Fruit fly (Drosophila melanogaster) whole organism, pupa: ENCODE data around the gene CG15414.

ENCODE experiments used
- CG10348 ChIP-seq: fragments of 200-800 bp; sonication (Bioruptor generic); IDR thresholded peaks from 2 replicates; pipeline ENCODE4 v1.3.6; 2022; ENCODE audit warnings: missing biosample characterization, missing genetic modification characterization
- CG12605 ChIP-seq: fragments of 200-800 bp; sonication (Bioruptor generic); IDR thresholded peaks from 2 replicates; pipeline ENCODE4 v1.3.6; 2022; ENCODE audit warnings: missing biosample characterization, missing genetic modification characterization
- CG13204 ChIP-seq: fragments of 200-800 bp; sonication (Bioruptor generic); optimal IDR thresholded peaks from 2 replicates; lab custom pipeline; 2018; ENCODE audit warnings: missing biosample characterization, mild to moderate bottlenecking, missing genetic modification characterization, moderate library complexity
- CG15710 ChIP-seq: fragments of 200-800 bp; sonication (Bioruptor generic); optimal IDR thresholded peaks from 2 replicates; lab custom pipeline; 2018; ENCODE audit warnings: missing biosample characterization, mild to moderate bottlenecking, missing genetic modification characterization, moderate library complexity
- CG17806 ChIP-seq: fragments of 200-800 bp; sonication (Bioruptor generic); optimal IDR thresholded peaks from 2 replicates; lab custom pipeline; 2018; ENCODE audit warnings: missing biosample characterization, mild to moderate bottlenecking, missing genetic modification characterization, moderate library complexity
- CG32121 ChIP-seq: fragments of 200-800 bp; sonication (Bioruptor generic); IDR thresholded peaks from 2 replicates; pipeline ENCODE4 v1.3.6; 2022; ENCODE audit warnings: missing biosample characterization, missing genetic modification characterization
- CG34367 ChIP-seq: fragments of 200-800 bp; sonication (Bioruptor generic); optimal IDR thresholded peaks from 2 replicates; lab custom pipeline; 2018; ENCODE audit warnings: missing biosample characterization, mild to moderate bottlenecking, missing genetic modification characterization
- CG4496 ChIP-seq: fragments of 200-800 bp; sonication (Bioruptor generic); IDR thresholded peaks from 3 replicates; pipeline ENCODE4 v1.3.6; 2022; ENCODE audit warnings: missing biosample characterization, missing genetic modification characterization
- CG8159 ChIP-seq: fragments of 200-800 bp; sonication (Bioruptor generic); optimal IDR thresholded peaks from 3 replicates; lab custom pipeline; 2018; ENCODE audit warnings: missing biosample characterization, mild to moderate bottlenecking, missing genetic modification characterization, moderate library complexity
- CG8301 ChIP-seq: fragments of 200-800 bp; sonication (Bioruptor generic); optimal IDR thresholded peaks from 2 replicates; lab custom pipeline; 2018; ENCODE audit warnings: missing biosample characterization, mild to moderate bottlenecking, missing genetic modification characterization
- CG9948 ChIP-seq: fragments of 200-800 bp; sonication (Bioruptor generic); optimal IDR thresholded peaks from 2 replicates; lab custom pipeline; 2018; ENCODE audit warnings: missing biosample characterization, mild to moderate bottlenecking, missing genetic modification characterization, moderate library complexity
- D1 ChIP-seq: fragments of 200-800 bp; sonication (Bioruptor generic); optimal IDR thresholded peaks from 2 replicates; lab custom pipeline; 2018; ENCODE audit warnings: missing biosample characterization, mild to moderate bottlenecking, missing genetic modification characterization, moderate library complexity
- EcR ChIP-seq: fragments of 200-800 bp; sonication (Bioruptor generic); optimal IDR thresholded peaks from 3 replicates; lab custom pipeline; 2019; ENCODE audit warnings: missing biosample characterization, missing genetic modification characterization, mild to moderate bottlenecking, moderate library complexity, missing genetic modification reagents
- Ets98B ChIP-seq: fragments of 200-800 bp; sonication (Bioruptor generic); IDR thresholded peaks from 2 replicates; pipeline ENCODE4 v1.3.6; 2022; ENCODE audit warnings: missing biosample characterization, missing genetic modification characterization
- Pif1A ChIP-seq: fragments of 200-800 bp; sonication (Bioruptor generic); optimal IDR thresholded peaks from 3 replicates; lab custom pipeline; 2016; ENCODE audit warnings: missing biosample characterization, missing genetic modification characterization
- Pif1B ChIP-seq: fragments of 200-800 bp; sonication (Bioruptor generic); optimal IDR thresholded peaks from 3 replicates; lab custom pipeline; 2016; ENCODE audit warnings: missing biosample characterization, missing genetic modification characterization
- Snoo ChIP-seq: fragments of 200-800 bp; sonication (Bioruptor generic); optimal IDR thresholded peaks from 3 replicates; lab custom pipeline; 2017; ENCODE audit warnings: missing biosample characterization, mild to moderate bottlenecking, missing genetic modification characterization, inconsistent platforms
- fd96Ca ChIP-seq: fragments of 200-800 bp; sonication (Bioruptor generic); IDR thresholded peaks from 3 replicates; pipeline ENCODE4 v1.3.6; 2022; ENCODE audit warnings: missing biosample characterization, missing genetic modification characterization
- gl ChIP-seq: fragments of 200-800 bp; sonication (Bioruptor generic); optimal IDR thresholded peaks from 2 replicates; lab custom pipeline; 2018; ENCODE audit warnings: missing biosample characterization, mild to moderate bottlenecking, missing genetic modification characterization
- rn ChIP-seq: fragments of 200-800 bp; sonication (Bioruptor generic); IDR thresholded peaks from 2 replicates; pipeline ENCODE4 v1.3.6; 2022; ENCODE audit warnings: missing biosample characterization, missing genetic modification characterization

CG15414 gene

DNA sequence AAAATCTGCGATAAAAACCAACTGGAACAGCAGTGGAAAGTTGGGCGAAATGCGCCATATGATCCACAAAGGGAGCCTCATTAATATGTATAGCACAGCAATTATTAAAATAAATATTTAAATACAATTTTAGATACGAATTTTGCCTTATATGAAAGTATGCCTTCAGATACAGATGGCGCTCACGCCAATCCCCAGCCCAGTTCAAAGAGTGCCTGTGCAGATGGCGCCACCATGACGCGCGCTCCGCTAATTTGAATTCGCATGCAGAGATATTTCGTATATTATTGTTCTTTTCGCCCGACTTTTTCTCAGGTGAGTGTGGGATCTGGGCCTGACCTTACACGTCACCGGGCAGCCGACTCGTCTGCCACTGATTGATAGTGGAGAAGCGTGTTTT is 18.6 kb downstream of the CG15414 start, which contains the start of gene Pgant4:
Gene Pgant4, plus strand, starts transcription at position 362 of the 400 bp plus-strand sequence.
- TF ChIP-seq CG8159 (no peak), rn (GFP tag; lab: Robert Waterston, UW) (0 out of 2 replicates have a peak, but pooled peaks have one; percentile 37), Snoo (tag; lab: Kevin White, UChicago) (peak; percentile 39), CG4496 (GFP tag; lab: Robert Waterston, UW) (0 out of 3 replicates have a peak, but pooled peaks have one; percentile 37), CG17806 (no peak)

DNA sequence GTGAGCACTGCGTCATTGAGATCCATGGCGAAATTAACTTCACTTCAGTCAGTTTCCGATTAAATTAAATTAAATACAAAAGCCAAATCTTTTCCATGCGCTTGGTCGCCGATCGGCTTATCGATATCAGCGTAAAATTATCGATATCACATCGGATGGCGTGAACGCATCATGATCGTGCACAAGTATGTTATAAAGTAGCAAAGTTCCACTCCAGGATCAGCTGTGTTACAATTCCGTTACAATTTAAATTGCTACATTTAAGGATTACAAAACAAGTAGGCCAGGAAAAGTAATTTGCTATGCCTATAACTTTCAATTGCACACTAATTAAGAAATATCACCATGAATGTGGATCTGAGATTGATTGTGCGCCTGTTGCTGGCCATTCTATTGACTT is 21.0 kb downstream of the CG15414 start, which contains the start of the genes Pif1 and CG31776:
Gene Pif1, minus strand, starts transcription at position 136 of the 400 bp plus-strand sequence.
Gene CG31776, plus strand, starts transcription at position 314 of the 400 bp plus-strand sequence.
- TF ChIP-seq gl (tag; lab: Kevin White, UChicago) (no peak), Pif1A (no peak), Pif1B (GFP tag; lab: Kevin White, UChicago) (no peak), CG34367 (no peak), CG4496 (GFP tag; lab: Robert Waterston, UW) (no peak), EcR (GFP tag; lab: Kevin White, UChicago) (no peak), CG10348 (no peak)

DNA sequence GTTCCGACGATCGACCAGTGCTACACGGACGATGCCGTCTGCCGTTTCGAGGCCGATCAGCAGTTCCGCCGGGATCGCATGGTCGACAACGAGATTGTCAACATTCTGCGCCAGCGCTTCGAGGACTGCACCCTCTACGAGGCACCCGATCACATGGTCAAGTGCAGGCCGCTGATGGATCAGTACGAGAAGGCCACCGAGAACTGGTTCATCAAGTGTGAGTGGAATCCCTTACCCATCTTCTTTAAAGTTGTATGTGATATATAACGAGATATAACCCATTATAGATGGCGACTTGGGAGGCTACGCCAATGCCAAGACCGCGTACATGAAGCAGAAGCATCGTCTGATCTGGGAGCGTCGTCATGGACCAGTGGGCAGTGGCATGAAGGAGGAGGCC is 24.0 kb downstream of the CG15414 start:
- TF ChIP-seq CG32121: no peak
- no peak for TF ChIP-seq gl (tag; lab: Kevin White, UChicago)
- no peak for TF ChIP-seq rn (GFP tag; lab: Robert Waterston, UW)
- TF ChIP-seq CG4496 (GFP tag; lab: Robert Waterston, UW): no peak
- no peak for TF ChIP-seq CG17806
- no peak for TF ChIP-seq CG8301 (tag; lab: Kevin White, UChicago)
- no peak for TF ChIP-seq CG9948
- no peak for TF ChIP-seq Snoo (tag; lab: Kevin White, UChicago)
- TF ChIP-seq CG13204 (GFP tag; lab: Kevin White, UChicago): no peak
- no peak for TF ChIP-seq D1
- TF ChIP-seq CG8159: no peak

DNA sequence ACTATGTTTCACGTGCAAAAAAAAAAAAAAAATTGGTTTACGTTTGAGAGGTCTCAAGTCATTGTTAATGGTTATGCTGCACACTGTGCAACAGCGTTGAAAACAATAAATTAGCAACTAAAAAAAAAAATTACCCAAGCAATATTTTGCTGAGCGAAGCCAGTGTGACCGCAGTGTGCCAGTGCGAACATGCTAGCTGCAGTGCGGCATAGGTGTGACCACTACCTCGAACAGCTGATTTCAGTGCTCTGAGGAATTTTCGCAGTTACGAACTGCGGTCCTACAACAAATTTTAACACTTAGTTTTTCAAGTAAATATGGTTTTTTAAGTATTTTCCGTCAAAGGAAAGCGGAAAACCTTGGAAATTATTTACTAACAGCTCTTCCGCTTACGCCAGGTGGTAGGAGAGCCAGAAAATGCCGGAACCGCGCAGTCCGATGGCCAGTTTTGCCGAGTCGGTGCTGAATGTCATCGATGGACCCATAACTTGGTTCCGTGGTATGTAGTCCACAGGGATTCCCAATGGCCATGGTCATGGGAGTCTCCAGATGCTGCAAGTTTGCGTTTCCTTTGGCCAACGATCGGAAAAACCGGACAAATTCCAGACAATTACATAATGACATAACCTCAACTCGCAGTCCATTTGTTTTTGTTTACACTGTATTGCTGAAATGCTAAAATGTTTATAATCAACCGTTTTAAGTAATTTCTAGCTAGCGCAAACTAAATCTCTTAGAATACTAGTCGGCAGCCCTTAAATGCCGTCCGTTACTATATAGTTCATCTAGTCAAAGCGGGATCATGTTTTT is 24.7 kb downstream of the CG15414 start, which contains the start of the genes msl-2 and ND-PDSW:
Gene msl-2, minus strand, starts transcription at position 195 of the 810 bp plus-strand sequence.
Gene ND-PDSW, plus strand, starts transcription at position 240 of the 810 bp plus-strand sequence.
- TF ChIP-seq CG8159 (no peak), Pif1B (GFP tag; lab: Kevin White, UChicago) (no peak), EcR (GFP tag; lab: Kevin White, UChicago) (no peak), CG12605 (GFP tag; lab: Robert Waterston, UW) (no peak), Pif1A (no peak), CG13204 (GFP tag; lab: Kevin White, UChicago) (no peak), CG8301 (tag; lab: Kevin White, UChicago) (no peak), CG4496 (GFP tag; lab: Robert Waterston, UW) (no peak), CG17806 (no peak), fd96Ca (no peak), Snoo (tag; lab: Kevin White, UChicago) (no peak), CG10348 (no peak), gl (tag; lab: Kevin White, UChicago) (no peak), CG9948 (no peak)

DNA sequence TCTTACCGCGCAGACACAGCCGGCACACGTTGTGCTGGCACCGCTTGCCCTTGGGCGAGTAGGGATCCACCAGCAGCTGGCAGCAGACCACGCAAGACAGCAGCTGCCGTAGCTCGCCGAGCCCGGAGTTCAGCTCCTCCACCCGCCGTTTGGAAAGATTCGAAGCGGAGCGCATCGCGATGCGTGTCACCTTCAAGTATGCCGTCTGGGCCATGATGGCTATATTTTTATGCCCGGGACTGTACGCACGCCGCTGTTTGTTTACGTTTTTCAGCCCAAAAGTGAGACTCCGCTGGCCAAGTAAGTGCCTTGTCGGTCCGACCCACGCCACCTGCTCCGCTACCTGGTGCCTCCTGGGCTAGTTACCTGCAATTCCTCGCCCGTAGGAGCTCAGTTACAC is 25.4 kb downstream of the CG15414 start:
- no peak for TF ChIP-seq EcR (GFP tag; lab: Kevin White, UChicago)
- TF ChIP-seq Snoo (tag; lab: Kevin White, UChicago): no peak
- TF ChIP-seq fd96Ca: peak; percentile 56; the same call in 1 of the 3 replicates
- TF ChIP-seq CG8301 (tag; lab: Kevin White, UChicago): no peak
- TF ChIP-seq CG9948: no peak

DNA sequence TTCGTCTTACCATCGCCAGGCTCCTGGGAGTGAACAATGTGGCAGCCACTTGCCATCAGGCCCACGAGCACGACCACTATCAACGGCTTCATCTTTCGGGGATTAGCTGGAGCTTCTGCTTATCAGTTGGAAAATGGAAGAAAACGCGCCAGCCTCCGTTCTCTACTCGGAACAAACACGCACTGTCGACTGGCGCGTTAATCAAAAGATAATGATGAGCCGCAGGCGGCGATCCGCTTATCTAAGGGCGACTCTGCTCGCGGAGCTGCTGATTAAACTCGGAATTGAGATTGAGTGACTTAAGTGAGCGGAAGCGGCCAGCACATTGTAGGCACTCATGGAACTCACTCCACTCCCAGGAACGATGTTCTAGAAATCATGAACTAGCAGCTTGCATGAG is 29.1 kb downstream of the CG15414 start, which contains the start of gene CG3246:
Gene CG3246, minus strand, starts transcription at position 193 of the 400 bp plus-strand sequence.
- TF ChIP-seq CG32121 (no peak), CG13204 (GFP tag; lab: Kevin White, UChicago) (no peak), CG9948 (no peak)

DNA sequence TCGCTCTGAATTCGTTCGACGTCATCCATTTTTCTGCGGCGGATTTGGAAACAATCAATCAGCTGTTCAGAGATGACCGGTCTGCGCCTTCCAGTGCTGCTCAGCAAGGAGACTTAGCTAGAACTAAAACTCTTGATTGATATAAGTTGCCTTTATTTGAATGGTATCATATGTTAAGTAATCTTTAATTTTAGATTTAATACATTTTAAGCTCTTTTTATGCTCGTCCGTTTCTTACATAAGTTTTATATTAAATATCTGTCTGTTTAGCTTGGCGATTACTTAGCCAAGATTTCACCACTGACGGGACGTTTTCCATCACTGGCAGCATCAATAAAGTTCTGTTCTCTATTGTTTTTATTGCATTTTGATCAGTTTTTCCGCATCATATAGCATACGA is 33.9 kb downstream of the CG15414 start, which contains the start of the genes Cog3 and Sec5:
Gene Cog3, minus strand, starts transcription at position 58 of the 400 bp plus-strand sequence.
Gene Sec5, plus strand, starts transcription at position 296 of the 400 bp plus-strand sequence.
- no peak for TF ChIP-seq CG10348
- peak; percentile 59; the same call in 2 of the 3 replicates for TF ChIP-seq fd96Ca
- no peak for TF ChIP-seq CG13204 (GFP tag; lab: Kevin White, UChicago)
- peak; percentile 63 for TF ChIP-seq CG32121
- peak; percentile 47 for TF ChIP-seq CG9948
- TF ChIP-seq CG15710: peak; percentile 73
- peak; percentile 55; the same call in 2 of the 3 replicates for TF ChIP-seq CG4496 (GFP tag; lab: Robert Waterston, UW)
- TF ChIP-seq CG17806: peak; percentile 48
- no peak; the same call in 1 of the 2 replicates for TF ChIP-seq Ets98B
- no peak for TF ChIP-seq D1
- no peak for TF ChIP-seq rn (GFP tag; lab: Robert Waterston, UW)
- peak; percentile 59 for TF ChIP-seq Snoo (tag; lab: Kevin White, UChicago)
- TF ChIP-seq, all 21 proteins: peak for 7
